Worm (Caenorhabditis elegans): ENCODE results near the gene C15C7.6.

C15C7.6 gene

ce11 chrX:3156062-3156791 is 14.1 kb downstream of the C15C7.6 start:
- TF ChIP-seq unc-62 (GFP tag; optimal IDR thresholded peaks at IDR 0.05 in 1 of 2) (peak in 1 of 2 experiments; percentile 89), unc-62 (tag; optimal IDR thresholded peaks at IDR 0.05) (no peak), nhr-102 (tag; optimal IDR thresholded peaks at IDR 0.05) (no peak), hlh-11 (tag; optimal IDR thresholded peaks at IDR 0.05) (peak; percentile 18), lin-13 (GFP tag; optimal IDR thresholded peaks at IDR 0.05) (no peak), mdt-29 (GFP tag; IDR thresholded peaks at IDR 0.05) (no peak), nhr-28 (tag; optimal IDR thresholded peaks at IDR 0.05) (peak; percentile 36), aha-1 (tag) (peak; percentile 94), vab-7 (GFP tag; IDR thresholded peaks at IDR 0.05) (no peak), ztf-7 (tag; optimal IDR thresholded peaks at IDR 0.05) (no peak), hlh-30 (tag; optimal IDR thresholded peaks at IDR 0.05; ENCODE audit: insufficient read depth) (no peak), daf-16 (GFP tag; optimal IDR thresholded peaks at IDR 0.05) (no peak), daf-16 (tag; optimal IDR thresholded peaks at IDR 0.05) (peak; percentile 4)

- no peak for TF ChIP-seq Y75B8A.6 (GFP tag; IDR thresholded peaks at IDR 0.05)
- peak; percentile 44 for TF ChIP-seq nhr-28 (tag; optimal IDR thresholded peaks at IDR 0.05)
- no peak for TF ChIP-seq daf-16 (GFP tag; optimal IDR thresholded peaks at IDR 0.05)
- TF ChIP-seq daf-16 (tag; optimal IDR thresholded peaks at IDR 0.05), result peak; percentile 85
- peak; percentile 36 for TF ChIP-seq dve-1 (tag; optimal IDR thresholded peaks at IDR 0.05; ENCODE audit: insufficient read depth)
- TF ChIP-seq pqm-1 (tag; optimal IDR thresholded peaks at IDR 0.05), result peak; percentile 30
- TF ChIP-seq nhr-25 (tag; optimal IDR thresholded peaks at IDR 0.05; ENCODE audit: borderline replicate concordance, insufficient read depth), result peak; percentile 26
Observed at ce11 chrX:3155111-3155843, 15.1 kb downstream of the C15C7.6 start.

ce11 chrX:3154562-3154961 is 15.8 kb downstream of the C15C7.6 start:
- peak; percentile 85 for TF ChIP-seq ztf-7 (tag; optimal IDR thresholded peaks at IDR 0.05)
- TF ChIP-seq mep-1 (tag; optimal IDR thresholded peaks at IDR 0.05), result no peak
- TF ChIP-seq ceh-20 (GFP tag; IDR thresholded peaks at IDR 0.05), result no peak
- TF ChIP-seq pqm-1 (tag; optimal IDR thresholded peaks at IDR 0.05), result no peak
- TF ChIP-seq lin-39 (tag; optimal IDR thresholded peaks at IDR 0.05), result no peak
- TF ChIP-seq zag-1 (tag; optimal IDR thresholded peaks at IDR 0.05), result no peak
- no peak for TF ChIP-seq ceh-62 (tag; optimal IDR thresholded peaks at IDR 0.05)
- TF ChIP-seq lin-38 (GFP tag; IDR thresholded peaks at IDR 0.05), result no peak
- no peak for TF ChIP-seq unc-39 (tag; optimal IDR thresholded peaks at IDR 0.05)
- no peak for TF ChIP-seq F10B5.3 (tag; optimal IDR thresholded peaks at IDR 0.05)
- TF ChIP-seq dve-1 (tag; optimal IDR thresholded peaks at IDR 0.05; ENCODE audit: insufficient read depth), result peak; percentile 20
- TF ChIP-seq spr-1 (tag; optimal IDR thresholded peaks at IDR 0.05), result no peak
- TF ChIP-seq nhr-76 (tag; optimal IDR thresholded peaks at IDR 0.05), result no peak
- no peak for TF ChIP-seq pha-4 (GFP tag; IDR thresholded peaks at IDR 0.05)
- no peak for TF ChIP-seq pha-4 (tag; optimal IDR thresholded peaks at IDR 0.05)
- TF ChIP-seq ctbp-1 (GFP tag; IDR thresholded peaks at IDR 0.05), result no peak
- TF ChIP-seq daf-16 (GFP tag; optimal IDR thresholded peaks at IDR 0.05), result no peak
- peak; percentile 4 for TF ChIP-seq daf-16 (tag; optimal IDR thresholded peaks at IDR 0.05)
- TF ChIP-seq nhr-42 (GFP tag; IDR thresholded peaks at IDR 0.05), result no peak
- TF ChIP-seq egl-43 (GFP tag; IDR thresholded peaks at IDR 0.05), result no peak
- no peak for TF ChIP-seq ceh-82 (tag; optimal IDR thresholded peaks at IDR 0.05)
- no peak for TF ChIP-seq lir-3 (tag; optimal IDR thresholded peaks at IDR 0.05)
- no peak for TF ChIP-seq cey-2 (tag; optimal IDR thresholded peaks at IDR 0.05; ENCODE audit: borderline replicate concordance, insufficient read depth)
- TF ChIP-seq daf-12 (tag; optimal IDR thresholded peaks at IDR 0.05), result no peak
- peak; percentile 34; the same call in 1 of the 2 replicates for TF ChIP-seq php-3 (GFP tag; IDR thresholded peaks at IDR 0.05)
- TF ChIP-seq zip-2 (tag; optimal IDR thresholded peaks at IDR 0.05), result no peak
- no peak for TF ChIP-seq Y75B8A.6 (GFP tag; IDR thresholded peaks at IDR 0.05)
- no peak for TF ChIP-seq hlh-30 (tag; optimal IDR thresholded peaks at IDR 0.05; ENCODE audit: insufficient read depth)
- TF ChIP-seq aha-1 (tag), result peak; percentile 31
- TF ChIP-seq rbr-2 (tag; optimal IDR thresholded peaks at IDR 0.05), result no peak
- TF ChIP-seq snpc-4 (tag; optimal IDR thresholded peaks at IDR 0.05), result no peak
- TF ChIP-seq hif-1 (tag; optimal IDR thresholded peaks at IDR 0.05), result no peak
- 0 out of 2 replicates have a peak, but pooled peaks have one; percentile 16 for TF ChIP-seq dmd-6 (GFP tag; IDR thresholded peaks at IDR 0.05)

Measured in whole organism, L4 larva.